Worm (Caenorhabditis elegans): ENCODE measurements around the gene F59D12.3.

F59D12.3 gene

ce11 chrX:15650919-15651420 is at the start of gene F59D12.3:
TSS of gene F59D12.3 (minus strand) at chrX:15650969.
- TF ChIP-seq Y105C5A.15 (GFP tag; IDR thresholded peaks at IDR 0.05) (no peak), ces-1 (GFP tag; optimal IDR thresholded peaks at IDR 0.05) (no peak), cey-2 (tag; optimal IDR thresholded peaks at IDR 0.05; ENCODE audit: borderline replicate concordance, insufficient read depth) (no peak), nhr-76 (tag; optimal IDR thresholded peaks at IDR 0.05) (no peak), T20F7.1 (GFP tag; optimal IDR thresholded peaks at IDR 0.05) (no peak), lin-39 (tag; optimal IDR thresholded peaks at IDR 0.05) (no peak), skn-1 (tag; optimal IDR thresholded peaks at IDR 0.05) (no peak), tag-97 (GFP tag; IDR thresholded peaks at IDR 0.05) (no peak), egl-27 (tag; optimal IDR thresholded peaks at IDR 0.05) (no peak), ZK546.5 (tag; optimal IDR thresholded peaks at IDR 0.05) (no peak), mdt-29 (GFP tag; IDR thresholded peaks at IDR 0.05) (no peak), ama-1 (optimal IDR thresholded peaks at IDR 0.05) (no peak), arid-1 (GFP tag; conservative IDR thresholded peaks at IDR 0.05) (no peak), hlh-30 (tag; optimal IDR thresholded peaks at IDR 0.05; ENCODE audit: insufficient read depth) (no peak), F37D6.2 (tag; optimal IDR thresholded peaks at IDR 0.05) (no peak), ceh-82 (tag; optimal IDR thresholded peaks at IDR 0.05) (no peak), mxl-2 (GFP tag; conservative IDR thresholded peaks at IDR 0.05) (no peak)

DNA sequence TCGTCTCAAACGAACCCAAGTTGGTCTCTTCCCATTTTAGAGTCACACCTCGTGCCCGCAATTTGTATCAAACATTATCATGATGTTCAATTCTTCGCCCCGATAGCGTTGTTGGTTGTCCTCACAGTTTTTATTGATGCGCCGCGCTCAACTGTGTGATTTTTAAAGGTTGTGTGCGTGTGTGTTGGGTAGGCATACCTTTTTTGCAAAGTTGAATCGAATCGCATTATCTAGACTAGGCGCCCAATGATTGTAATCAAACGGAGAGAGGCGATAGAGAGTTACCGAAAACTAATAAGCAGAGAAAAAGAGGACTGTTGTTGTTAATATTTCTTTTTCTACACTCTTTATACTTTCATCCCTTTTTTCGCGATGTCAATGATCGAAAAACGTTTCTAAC is 49.5 kb upstream of the F59D12.3 start:
- peak; percentile 77 for TF ChIP-seq dmd-6 (GFP tag; IDR thresholded peaks at IDR 0.05)
- TF ChIP-seq mdt-29 (GFP tag; IDR thresholded peaks at IDR 0.05), result no peak
- no peak for TF ChIP-seq fos-1 (tag; optimal IDR thresholded peaks at IDR 0.05)
- TF ChIP-seq ceh-32 (tag; optimal IDR thresholded peaks at IDR 0.05; ENCODE audit: poor library complexity), result no peak
- TF ChIP-seq nhr-6 (tag; optimal IDR thresholded peaks at IDR 0.05), result no peak
- TF ChIP-seq dve-1 (tag; optimal IDR thresholded peaks at IDR 0.05; ENCODE audit: insufficient read depth), result peak; percentile 41
- TF ChIP-seq attf-4 (tag; optimal IDR thresholded peaks at IDR 0.05), result no peak
- TF ChIP-seq php-3 (GFP tag; IDR thresholded peaks at IDR 0.05), result peak; percentile 56; the same call in 1 of the 2 replicates
- TF ChIP-seq ama-1 (optimal IDR thresholded peaks at IDR 0.05), result no peak
- TF ChIP-seq ZK337.2 (GFP tag; IDR thresholded peaks at IDR 0.05), result no peak
- no peak for TF ChIP-seq ZK546.5 (tag; optimal IDR thresholded peaks at IDR 0.05)
- TF ChIP-seq dmd-8 (GFP tag; IDR thresholded peaks at IDR 0.05), result no peak
- 0 out of 2 replicates have a peak, but pooled peaks have one; percentile 14 for TF ChIP-seq T26A8.4 (GFP tag; IDR thresholded peaks at IDR 0.05)
- TF ChIP-seq nhr-48 (tag; optimal IDR thresholded peaks at IDR 0.05), result peak; percentile 82
- TF ChIP-seq lin-29 (GFP tag; IDR thresholded peaks at IDR 0.05), result no peak
- no peak for TF ChIP-seq spr-3 (GFP tag; optimal IDR thresholded peaks at IDR 0.05)
- no peak for TF ChIP-seq Y75B8A.6 (GFP tag; IDR thresholded peaks at IDR 0.05)
- no peak for TF ChIP-seq daf-16 (GFP tag; optimal IDR thresholded peaks at IDR 0.05)
- TF ChIP-seq daf-16 (tag; optimal IDR thresholded peaks at IDR 0.05), result peak; percentile 83
- TF ChIP-seq lin-1 (GFP tag; IDR thresholded peaks at IDR 0.05), result no peak
- peak; percentile 80 for TF ChIP-seq hlh-11 (tag; optimal IDR thresholded peaks at IDR 0.05)
- TF ChIP-seq aha-1 (tag), result no peak
- no peak for TF ChIP-seq snpc-1.2 (GFP tag; IDR thresholded peaks at IDR 0.05)
- TF ChIP-seq mdl-1 (tag; optimal IDR thresholded peaks at IDR 0.05), result peak; percentile 4 to 44
- no peak for TF ChIP-seq tra-1 (GFP tag; IDR thresholded peaks at IDR 0.05)
- TF ChIP-seq set-16 (GFP tag; IDR thresholded peaks at IDR 0.05), result no peak
- peak; percentile 23 for TF ChIP-seq gei-8 (GFP tag; optimal IDR thresholded peaks at IDR 0.05)
- no peak for TF ChIP-seq vab-7 (GFP tag; IDR thresholded peaks at IDR 0.05)
- peak; percentile 23 for TF ChIP-seq mes-2 (tag; optimal IDR thresholded peaks at IDR 0.05; ENCODE audit: poor library complexity, severe bottlenecking)
- TF ChIP-seq T20F7.1 (GFP tag; optimal IDR thresholded peaks at IDR 0.05), result no peak
- no peak for TF ChIP-seq lir-3 (tag; optimal IDR thresholded peaks at IDR 0.05)
- peak; percentile 53 for TF ChIP-seq nhr-28 (tag; optimal IDR thresholded peaks at IDR 0.05)
- peak; percentile 19 for TF ChIP-seq duxl-1 (tag; optimal IDR thresholded peaks at IDR 0.05; ENCODE audit: poor library complexity)
- TF ChIP-seq mxl-3 (GFP tag; optimal IDR thresholded peaks at IDR 0.05), result no peak
- TF ChIP-seq ceh-20 (GFP tag; IDR thresholded peaks at IDR 0.05), result no peak
- no peak for TF ChIP-seq zfp-2 (tag; optimal IDR thresholded peaks at IDR 0.05)
- TF ChIP-seq nhr-237 (tag; optimal IDR thresholded peaks at IDR 0.05), result no peak
